Worm (Caenorhabditis elegans) whole organism, early embryonic: ENCODE results near the gene sru-42.

Experiments used
- B0310.2 ChIP-seq: sonication (generic microtip); optimal IDR thresholded peaks from 2 replicates; lab custom pipeline; 2016; ENCODE audit warnings: mild to moderate bottlenecking, missing genetic modification characterization, missing compliant biosample characterization
- F13C5.2 ChIP-seq: sonication (generic microtip); optimal IDR thresholded peaks from 2 replicates; lab custom pipeline; 2017; ENCODE audit warnings: mild to moderate bottlenecking, missing genetic modification characterization, inconsistent platforms, missing compliant biosample characterization
- aly-1 ChIP-seq: sonication (generic microtip); optimal IDR thresholded peaks from 2 replicates; lab custom pipeline; 2016; ENCODE audit warnings: missing genetic modification characterization, missing compliant biosample characterization
- ama-1 ChIP-seq: fragments of 150-350 bp; optimal IDR thresholded peaks from 2 replicates; lab custom pipeline; 2014
- ceh-13 ChIP-seq: fragments of 200-800 bp; sonication (Bioruptor generic); optimal IDR thresholded peaks from 2 replicates; lab custom pipeline; 2018; ENCODE audit warnings: mild to moderate bottlenecking, missing genetic modification characterization, missing compliant biosample characterization
- ceh-36 ChIP-seq: sonication (generic microtip); optimal IDR thresholded peaks from 2 replicates; lab custom pipeline; 2016; ENCODE audit warnings: missing genetic modification characterization, inconsistent platforms, missing compliant biosample characterization
- ets-7 ChIP-seq: sonication (generic microtip); optimal IDR thresholded peaks from 2 replicates; lab custom pipeline; 2016; ENCODE audit warnings: missing genotype, missing genetic modification characterization, missing compliant biosample characterization
- flt-1 ChIP-seq: fragments of 200-800 bp; sonication (Bioruptor generic); IDR thresholded peaks from 2 replicates; pipeline ENCODE4 v1.3.6; 2022; ENCODE audit warnings: missing genetic modification characterization, missing compliant biosample characterization
- hmbx-1 ChIP-seq: sonication (generic microtip); optimal IDR thresholded peaks from 2 replicates; lab custom pipeline; 2016; ENCODE audit warnings: mild to moderate bottlenecking, missing genetic modification characterization, missing compliant biosample characterization
- hmg-4 ChIP-seq: fragments of 200-800 bp; sonication (Bioruptor generic); optimal IDR thresholded peaks from 2 replicates; lab custom pipeline; 2018; ENCODE audit warnings: mild to moderate bottlenecking, missing genetic modification characterization, missing compliant biosample characterization
- hnd-1 ChIP-seq: sonication (generic microtip); optimal IDR thresholded peaks from 2 replicates; lab custom pipeline; 2016; ENCODE audit warnings: missing genetic modification characterization, missing compliant biosample characterization
- pes-1 ChIP-seq: fragments of 200-800 bp; sonication (Bioruptor generic); IDR thresholded peaks from 2 replicates; pipeline ENCODE4 v1.3.6; 2022; ENCODE audit warnings: missing genetic modification reagents, missing genetic modification characterization, missing compliant biosample characterization
- scrt-1 ChIP-seq: fragments of 200-800 bp; sonication (Bioruptor generic); IDR thresholded peaks from 2 replicates; pipeline ENCODE4 v1.3.6; 2022; ENCODE audit warnings: missing genetic modification characterization, missing compliant biosample characterization
- sea-1 ChIP-seq: fragments of 200-800 bp; sonication (Bioruptor generic); conservative IDR thresholded peaks from 2 replicates; pipeline ENCODE4 v1.3.6; 2022; ENCODE audit warnings: missing genetic modification characterization, missing compliant biosample characterization
- tbx-11 ChIP-seq: fragments of 200-800 bp; sonication (Bioruptor generic); IDR thresholded peaks from 2 replicates; pipeline ENCODE4 v1.3.6; 2022; ENCODE audit warnings: missing genetic modification characterization, missing compliant biosample characterization
- tbx-37 ChIP-seq: fragments of 200-800 bp; sonication (Bioruptor generic); conservative IDR thresholded peaks from 2 replicates; pipeline ENCODE4 v1.3.6; 2022; ENCODE audit warnings: missing genetic modification reagents, missing genetic modification characterization, missing compliant biosample characterization
- tra-4 ChIP-seq: sonication (generic microtip); optimal IDR thresholded peaks from 2 replicates; lab custom pipeline; 2017; ENCODE audit warnings: missing genetic modification characterization, missing compliant biosample characterization

Gene sru-42

DNA sequence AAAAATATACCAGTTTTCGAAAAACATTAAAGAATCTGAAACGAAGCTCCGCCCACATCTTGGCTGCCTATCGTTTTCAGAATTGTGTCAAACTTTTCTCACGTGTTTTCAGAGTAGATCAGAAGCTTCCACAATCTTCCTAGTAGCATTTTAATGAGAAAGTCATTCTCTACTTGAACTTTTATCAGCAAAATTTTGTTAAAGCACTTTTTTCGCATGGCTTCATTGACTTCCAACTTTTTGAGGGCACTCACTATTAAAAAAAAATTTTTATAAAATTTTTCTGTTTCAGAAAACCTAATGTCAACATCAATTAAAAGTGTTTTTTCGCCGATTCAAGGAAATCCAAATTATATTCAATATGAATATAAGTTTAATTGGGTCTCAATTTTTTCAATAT is at the start of gene sru-42:
Gene sru-42 (plus strand): TSS at position 301 of the 400 bp plus-strand sequence.
- TF ChIP-seq pes-1 (GFP tag; lab: Robert Waterston, UW) (no peak), sea-1 (GFP tag; lab: Robert Waterston, UW) (no peak), F13C5.2 (tag; lab: Kevin White, UChicago) (no peak), tbx-37 (GFP tag; lab: Robert Waterston, UW) (no peak), ceh-36 (tag; lab: Kevin White, UChicago) (no peak), ets-7 (tag; lab: Kevin White, UChicago) (no peak), flt-1 (GFP tag; lab: Robert Waterston, UW) (no peak)

DNA sequence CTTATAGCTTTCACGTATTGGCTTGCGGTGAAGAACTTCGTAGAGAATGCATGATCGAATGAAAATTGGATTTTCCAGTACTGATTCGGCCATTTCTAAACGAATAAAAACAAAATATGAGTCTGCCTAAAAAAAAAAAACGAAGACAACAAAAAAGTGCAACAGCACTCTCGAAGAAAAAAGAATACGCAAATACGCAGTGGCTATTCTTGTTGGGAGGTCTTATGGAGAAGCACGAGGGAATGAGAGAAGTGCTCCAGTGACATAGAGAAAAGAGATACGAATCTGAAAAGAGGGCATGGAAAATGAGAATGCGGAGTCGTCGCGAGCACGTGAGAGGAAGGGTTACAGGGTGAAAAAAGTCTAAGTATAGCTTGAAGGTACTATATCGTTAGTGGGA is 48.0 kb upstream of the sru-42 start, which contains the start of gene fbxa-152:
Gene fbxa-152 (minus strand): TSS at position 101 of the 400 bp plus-strand sequence.
- TF ChIP-seq scrt-1 (GFP tag; lab: Robert Waterston, UW) (no peak), ama-1 (no peak), tra-4 (tag; lab: Kevin White, UChicago) (no peak), hmbx-1 (no peak), ets-7 (tag; lab: Kevin White, UChicago) (no peak), tbx-11 (GFP tag; lab: Robert Waterston, UW) (no peak), pes-1 (GFP tag; lab: Robert Waterston, UW) (no peak), ceh-13 (GFP tag; lab: Kevin White, UChicago) (no peak), aly-1 (tag; lab: Kevin White, UChicago) (no peak), flt-1 (GFP tag; lab: Robert Waterston, UW) (no peak)

DNA sequence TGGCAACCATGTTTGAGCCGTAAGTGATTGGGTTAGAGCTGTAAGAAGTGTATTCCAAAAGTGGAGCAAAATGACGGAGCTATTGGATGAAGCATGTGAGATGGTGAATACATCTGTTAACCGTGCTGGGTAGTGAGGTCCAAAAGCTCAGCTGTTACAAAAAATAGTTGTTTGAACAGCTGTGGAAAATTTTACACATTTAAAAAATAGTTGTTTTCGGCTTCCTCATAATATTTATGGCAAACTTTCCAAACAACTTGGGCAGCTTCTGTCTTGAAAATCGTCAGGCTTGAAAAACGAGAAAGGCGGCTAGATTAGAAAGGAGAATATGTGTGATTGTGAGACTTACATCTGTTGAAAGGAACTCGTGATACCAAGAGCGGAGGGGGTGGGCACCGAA is 45.2 kb upstream of the sru-42 start, which contains the start of gene fbxa-154:
Gene fbxa-154 (minus strand): TSS at position 101 of the 400 bp plus-strand sequence.
- no peak for TF ChIP-seq aly-1 (tag; lab: Kevin White, UChicago)
- TF ChIP-seq pes-1 (GFP tag; lab: Robert Waterston, UW), result no peak
- no peak for TF ChIP-seq B0310.2 (tag; lab: Kevin White, UChicago)

DNA sequence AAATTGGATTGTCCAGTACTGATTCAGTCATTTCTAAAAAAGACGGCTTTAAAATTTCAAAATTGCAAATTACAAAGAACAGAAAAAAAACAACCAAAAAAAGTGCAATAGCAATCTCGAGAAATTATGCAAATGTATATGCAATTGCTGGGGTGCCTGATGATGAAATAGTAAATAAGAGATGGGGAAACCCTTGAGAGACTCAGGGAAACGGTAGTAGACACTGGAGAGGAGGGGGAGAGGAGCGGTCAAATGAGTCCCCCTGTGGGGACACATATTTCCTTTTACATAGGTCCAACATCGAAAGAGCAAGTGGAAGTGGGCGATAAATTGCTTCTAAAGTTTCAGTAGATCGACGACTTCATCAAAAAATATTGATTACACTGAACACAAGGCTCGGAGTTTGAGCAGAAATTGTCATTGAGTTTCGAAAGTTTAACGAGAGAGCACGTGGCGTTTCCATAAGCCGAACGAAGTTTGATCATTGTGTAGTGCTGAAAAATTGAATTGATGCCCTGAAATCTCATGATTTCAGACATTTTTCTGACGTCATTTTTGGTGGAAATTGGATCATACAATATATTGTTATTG is 39.8 kb upstream of the sru-42 start, which contains the start of the genes fbxa-153 and str-12:
Gene fbxa-153 (minus strand): TSS at position 35 of the 591 bp plus-strand sequence.
Gene str-12 (plus strand): TSS at position 541 of the 591 bp plus-strand sequence.
- peak; percentile 16 for TF ChIP-seq hmg-4 (GFP tag; lab: Kevin White, UChicago)
- no peak for TF ChIP-seq ama-1
- TF ChIP-seq hmbx-1, result no peak
- peak; percentile 9 for TF ChIP-seq F13C5.2 (tag; lab: Kevin White, UChicago)
- TF ChIP-seq scrt-1 (GFP tag; lab: Robert Waterston, UW), result no peak
- 0 out of 2 replicates have a peak, but pooled peaks have one; percentile 19 for TF ChIP-seq sea-1 (GFP tag; lab: Robert Waterston, UW)

DNA sequence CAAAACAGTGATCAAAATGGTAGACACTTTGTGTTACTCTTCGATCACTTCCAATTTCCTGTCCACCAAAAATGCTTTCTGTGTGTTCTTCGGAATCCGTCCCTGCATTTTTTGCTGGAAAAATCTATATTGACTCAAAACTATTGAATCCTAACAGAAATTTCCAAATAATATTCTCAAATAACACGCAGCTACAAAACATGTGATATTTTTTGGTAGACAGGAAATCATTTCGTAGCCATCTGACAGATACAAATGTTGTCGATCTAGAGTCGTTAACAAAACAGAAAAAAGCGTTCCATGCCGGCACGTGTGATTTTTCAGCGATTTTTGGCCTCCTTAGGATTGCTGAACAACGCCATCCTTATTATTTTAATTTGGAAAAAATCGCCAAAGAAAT is 37.4 kb upstream of the sru-42 start, which contains the start of gene str-263:
Gene str-263 (plus strand): TSS at position 301 of the 400 bp plus-strand sequence.
- TF ChIP-seq F13C5.2 (tag; lab: Kevin White, UChicago) (no peak), aly-1 (tag; lab: Kevin White, UChicago) (no peak), hmbx-1 (no peak), ama-1 (no peak), sea-1 (GFP tag; lab: Robert Waterston, UW) (no peak), pes-1 (GFP tag; lab: Robert Waterston, UW) (no peak), tbx-11 (GFP tag; lab: Robert Waterston, UW) (no peak), ceh-13 (GFP tag; lab: Kevin White, UChicago) (no peak), tbx-37 (GFP tag; lab: Robert Waterston, UW) (no peak), hnd-1 (no peak), ets-7 (tag; lab: Kevin White, UChicago) (no peak), ceh-36 (tag; lab: Kevin White, UChicago) (no peak)

DNA sequence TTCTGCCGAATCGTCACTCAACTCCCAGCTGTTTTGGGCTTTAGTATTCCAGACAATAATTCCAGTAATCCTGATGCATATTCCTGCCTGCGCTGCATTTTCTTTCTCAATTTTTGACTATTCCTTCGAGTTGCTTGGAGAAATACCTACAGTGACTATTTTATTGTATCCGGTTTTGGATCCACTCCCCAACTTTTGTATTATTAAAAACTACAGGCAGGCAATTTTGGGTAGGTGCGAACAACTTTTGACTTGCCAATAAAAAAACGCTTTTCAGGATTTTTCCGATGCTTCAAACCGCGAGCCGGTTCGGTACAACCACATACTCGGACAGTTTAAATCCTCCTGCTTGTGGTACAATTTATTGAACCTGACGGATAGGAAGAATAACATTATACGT is 35.7 kb upstream of the sru-42 start:
- TF ChIP-seq ets-7 (tag; lab: Kevin White, UChicago) (no peak), ceh-13 (GFP tag; lab: Kevin White, UChicago) (no peak), sea-1 (GFP tag; lab: Robert Waterston, UW) (no peak), F13C5.2 (tag; lab: Kevin White, UChicago) (no peak), ceh-36 (tag; lab: Kevin White, UChicago) (no peak), flt-1 (GFP tag; lab: Robert Waterston, UW) (no peak), aly-1 (tag; lab: Kevin White, UChicago) (no peak), scrt-1 (GFP tag; lab: Robert Waterston, UW) (no peak), tra-4 (tag; lab: Kevin White, UChicago) (no peak), hmg-4 (GFP tag; lab: Kevin White, UChicago) (no peak), ama-1 (no peak), tbx-37 (GFP tag; lab: Robert Waterston, UW) (no peak), pes-1 (GFP tag; lab: Robert Waterston, UW) (no peak), tbx-11 (GFP tag; lab: Robert Waterston, UW) (no peak), hmbx-1 (no peak)

DNA sequence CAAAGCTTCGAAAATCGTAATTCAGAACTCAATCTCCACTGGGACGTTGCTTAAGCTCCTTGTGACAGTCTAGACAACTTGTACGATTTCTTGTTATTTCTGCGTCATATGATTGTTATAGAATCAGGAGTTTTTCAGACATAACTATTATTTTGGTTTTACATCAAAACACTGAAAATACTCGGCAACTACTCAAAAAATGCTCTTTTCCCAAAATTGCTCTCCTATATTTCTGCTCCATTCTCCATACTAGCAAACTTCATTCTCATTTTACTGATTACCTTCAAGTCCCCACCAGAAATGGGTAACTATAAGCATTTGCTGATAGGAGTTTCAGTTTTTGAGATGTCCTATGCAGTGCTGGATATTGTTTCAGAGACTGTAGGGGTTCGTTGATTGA is 28.7 kb upstream of the sru-42 start, which contains the start of gene C55A1.1:
Gene C55A1.1 (plus strand): TSS at position 301 of the 400 bp plus-strand sequence.
- TF ChIP-seq tra-4 (tag; lab: Kevin White, UChicago) (no peak), ets-7 (tag; lab: Kevin White, UChicago) (no peak), sea-1 (GFP tag; lab: Robert Waterston, UW) (no peak), ceh-36 (tag; lab: Kevin White, UChicago) (no peak), F13C5.2 (tag; lab: Kevin White, UChicago) (no peak), aly-1 (tag; lab: Kevin White, UChicago) (no peak), hnd-1 (no peak), pes-1 (GFP tag; lab: Robert Waterston, UW) (no peak), B0310.2 (tag; lab: Kevin White, UChicago) (no peak)
